Fruit fly (Drosophila melanogaster) whole organism: ENCODE results near the gene Cyp4d21.

Experiments
- CG8478 ChIP-seq: fragments of >200 bp; optimal IDR thresholded peaks from 2 replicates; lab custom pipeline; 2018; ENCODE audit warnings: inconsistent platforms
- Dll ChIP-seq: fragments of >200 bp; optimal IDR thresholded peaks from 2 replicates; lab custom pipeline; 2017
- EcR ChIP-seq, 2 experiments: fragments of >200 bp; optimal IDR thresholded peaks; 2 replicates each; lab custom pipeline; 2017; ENCODE audit warnings: missing biosample characterization in 2 of 2, missing genetic modification characterization in 2 of 2, missing genetic modification reagents in 2 of 2
- pan ChIP-seq: fragments of >200 bp; optimal IDR thresholded peaks from 2 replicates; lab custom pipeline; 2017
- psq ChIP-seq: fragments of >200 bp; optimal IDR thresholded peaks from 2 replicates; lab custom pipeline; 2017
- usp ChIP-seq: fragments of >200 bp; optimal IDR thresholded peaks from 2 replicates; lab custom pipeline; 2017; ENCODE audit warnings: missing biosample characterization, missing genetic modification characterization, mixed read lengths

The Cyp4d21 gene

dm6 chr2L:7605300-7605699 is at the start of gene Cyp4d21:
Gene Cyp4d21 (plus strand): TSS chr2L:7605600.
- TF ChIP-seq CG8478 = no peak
- TF ChIP-seq usp (GFP tag; lab: Kevin White, UChicago) = no peak
- TF ChIP-seq EcR (GFP tag; optimal IDR thresholded peaks at IDR 0.05; lab: Kevin White, UChicago) = no peak
- TF ChIP-seq Dll (lab: Kevin White, UChicago) = no peak
- TF ChIP-seq pan (lab: Kevin White, UChicago) = no peak
- TF ChIP-seq psq (lab: Kevin White, UChicago) = no peak

dm6 chr2L:7559532-7559931 is 45.9 kb upstream of the Cyp4d21 start:
- no peak for TF ChIP-seq CG8478
- no peak for TF ChIP-seq psq (lab: Kevin White, UChicago)

dm6 chr2L:7562542-7562941 is 42.9 kb upstream of the Cyp4d21 start:
- no peak for TF ChIP-seq psq (lab: Kevin White, UChicago)
- no peak for TF ChIP-seq pan (lab: Kevin White, UChicago)
- TF ChIP-seq usp (GFP tag; lab: Kevin White, UChicago) = no peak
- TF ChIP-seq Dll (lab: Kevin White, UChicago) = no peak
- no peak for TF ChIP-seq CG8478
- TF ChIP-seq EcR (GFP tag; optimal IDR thresholded peaks at IDR 0.05; lab: Kevin White, UChicago) = no peak

DNA sequence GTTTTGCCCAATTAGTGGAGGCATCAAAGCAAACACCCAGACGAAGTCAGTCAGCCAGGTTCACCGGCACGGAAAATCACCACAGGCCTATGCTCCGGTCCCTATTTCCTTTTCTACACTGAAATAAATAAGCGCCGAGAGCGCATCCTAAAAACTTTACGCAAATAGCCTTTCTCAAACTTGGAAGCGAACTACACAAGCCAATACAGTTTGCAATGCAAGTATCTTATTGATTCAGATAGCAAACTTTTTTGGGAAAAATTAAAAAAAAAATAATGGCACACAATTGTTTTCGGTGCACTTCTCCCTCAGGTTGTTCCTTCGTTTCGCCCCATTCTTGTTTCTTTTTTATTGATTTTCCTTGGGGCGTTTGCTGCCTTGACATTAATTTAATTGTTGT is 40.5 kb upstream of the Cyp4d21 start:
- no peak for TF ChIP-seq psq (lab: Kevin White, UChicago)
- TF ChIP-seq EcR (GFP tag; optimal IDR thresholded peaks at IDR 0.05; lab: Kevin White, UChicago) = no peak
- no peak for TF ChIP-seq pan (lab: Kevin White, UChicago)
- no peak for TF ChIP-seq CG8478
- no peak for TF ChIP-seq usp (GFP tag; lab: Kevin White, UChicago)
- TF ChIP-seq Dll (lab: Kevin White, UChicago) = no peak

DNA sequence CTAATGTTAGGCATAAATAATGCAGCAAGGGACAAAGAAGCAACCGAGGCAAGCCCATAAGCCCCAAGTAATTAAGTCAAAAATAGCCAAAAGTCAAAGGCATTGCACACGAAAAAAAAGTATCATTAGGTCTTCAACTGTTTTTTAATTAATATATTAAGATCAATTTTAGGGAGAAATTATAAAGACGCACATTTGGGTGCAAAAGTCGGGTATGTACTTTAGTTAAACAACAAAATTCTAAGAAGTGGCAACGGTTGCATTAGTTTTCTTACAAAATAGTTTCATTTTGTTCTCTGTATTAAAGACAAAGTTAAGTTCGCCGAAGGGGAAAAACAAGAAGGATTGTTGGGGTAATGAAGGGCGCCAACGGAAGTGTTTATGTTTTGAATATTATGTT is 38.8 kb upstream of the Cyp4d21 start:
- TF ChIP-seq EcR (GFP tag; optimal IDR thresholded peaks at IDR 0.05; lab: Kevin White, UChicago) = no peak
- no peak for TF ChIP-seq CG8478
- no peak for TF ChIP-seq usp (GFP tag; lab: Kevin White, UChicago)
- no peak for TF ChIP-seq Dll (lab: Kevin White, UChicago)
- TF ChIP-seq pan (lab: Kevin White, UChicago) = no peak
- TF ChIP-seq psq (lab: Kevin White, UChicago) = no peak

dm6 chr2L:7570529-7570928 is 34.9 kb upstream of the Cyp4d21 start:
- no peak for TF ChIP-seq EcR (GFP tag; optimal IDR thresholded peaks at IDR 0.05; lab: Kevin White, UChicago)
- TF ChIP-seq psq (lab: Kevin White, UChicago) = no peak

DNA sequence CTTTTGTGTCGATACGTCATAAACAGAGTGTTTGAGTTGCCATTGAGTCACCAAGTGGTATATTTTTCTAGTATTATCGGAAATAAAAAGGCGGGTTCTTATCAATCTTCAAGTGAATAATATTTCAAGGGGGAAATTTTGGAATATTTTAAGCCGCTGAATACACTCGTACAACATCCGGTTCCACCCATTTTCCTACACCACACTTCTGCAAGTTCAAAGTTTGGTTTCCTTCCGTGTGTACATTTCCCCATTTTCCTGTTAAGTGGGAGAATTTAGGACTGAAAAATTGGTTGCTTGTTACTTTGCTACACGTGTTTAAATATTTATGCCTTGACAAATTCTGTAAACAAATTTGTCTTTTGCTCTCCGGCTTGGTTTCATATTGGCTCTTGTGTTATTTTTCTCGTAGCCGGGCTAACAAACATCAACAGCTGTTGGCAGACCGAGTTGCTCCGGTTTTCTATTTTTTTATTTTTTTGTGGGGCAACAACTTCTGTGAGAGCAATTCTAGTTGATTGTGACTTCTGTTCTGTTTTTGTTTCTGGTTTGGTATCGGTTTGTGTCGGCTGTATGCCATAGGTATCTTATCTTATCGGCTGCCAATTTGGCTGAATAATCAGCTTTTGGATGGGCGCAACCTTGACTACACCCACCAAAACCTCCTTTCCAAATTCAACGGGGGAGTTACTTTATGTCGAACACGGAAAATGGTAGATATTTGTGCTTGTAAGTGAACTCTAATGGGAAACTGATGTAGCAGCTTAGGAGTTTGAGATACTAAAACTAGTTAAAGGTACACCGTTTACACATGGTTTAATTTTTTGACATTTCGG is 33.5 kb upstream of the Cyp4d21 start:
- TF ChIP-seq pan (lab: Kevin White, UChicago) (no peak), CG8478 (no peak), usp (GFP tag; lab: Kevin White, UChicago) (no peak), Dll (lab: Kevin White, UChicago) (no peak), EcR (GFP tag; optimal IDR thresholded peaks at IDR 0.05; lab: Kevin White, UChicago) (no peak), psq (lab: Kevin White, UChicago) (no peak)

DNA sequence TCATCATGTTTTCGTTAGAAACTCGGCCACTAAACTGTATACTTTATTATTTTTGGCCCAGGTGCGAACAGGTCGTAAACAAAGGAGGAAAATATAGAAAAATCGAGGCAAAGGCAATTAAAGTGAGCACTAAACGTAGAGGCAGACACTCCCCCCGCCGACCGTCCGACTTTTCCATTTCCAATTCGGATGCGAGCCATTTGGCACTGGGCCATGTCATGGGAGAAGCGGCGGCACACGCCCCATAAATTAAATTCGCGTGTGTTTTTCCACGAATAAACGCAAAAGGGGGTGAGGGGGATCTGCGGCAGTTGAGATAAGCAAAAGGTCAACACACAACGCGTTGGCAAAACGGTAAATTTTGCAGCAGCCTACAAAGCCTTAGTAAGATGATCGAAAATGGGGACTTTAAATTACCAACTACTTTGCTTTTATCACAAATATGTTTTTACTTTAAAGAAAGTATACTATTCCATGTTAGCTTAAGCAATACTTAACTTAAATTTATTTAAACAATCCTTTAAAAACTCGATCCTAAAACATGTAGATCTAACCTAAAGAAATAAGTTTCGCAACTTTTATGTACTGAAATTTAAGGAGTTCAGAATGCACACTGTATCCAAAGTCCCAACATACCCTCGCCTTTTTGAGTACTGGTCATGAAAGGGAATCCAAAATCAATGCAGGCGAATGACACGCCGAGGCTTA is 32.4 kb upstream of the Cyp4d21 start:
- no peak for TF ChIP-seq CG8478
- TF ChIP-seq EcR (GFP tag; optimal IDR thresholded peaks at IDR 0.05; lab: Kevin White, UChicago) = no peak
- TF ChIP-seq psq (lab: Kevin White, UChicago) = no peak
- peak; percentile 78 for TF ChIP-seq pan (lab: Kevin White, UChicago)

dm6 chr2L:7573547-7573870 is 31.9 kb upstream of the Cyp4d21 start:
- no peak for TF ChIP-seq usp (GFP tag; lab: Kevin White, UChicago)
- TF ChIP-seq CG8478 = no peak
- TF ChIP-seq psq (lab: Kevin White, UChicago) = no peak
- no peak for TF ChIP-seq Dll (lab: Kevin White, UChicago)
- no peak for TF ChIP-seq pan (lab: Kevin White, UChicago)
- TF ChIP-seq EcR (GFP tag; optimal IDR thresholded peaks at IDR 0.05; lab: Kevin White, UChicago) = peak in 1 of 2 experiments; percentile 36

- TF ChIP-seq pan (lab: Kevin White, UChicago) = no peak
- no peak for TF ChIP-seq CG8478
- TF ChIP-seq EcR (GFP tag; optimal IDR thresholded peaks at IDR 0.05; lab: Kevin White, UChicago) = no peak
- no peak for TF ChIP-seq psq (lab: Kevin White, UChicago)
- TF ChIP-seq Dll (lab: Kevin White, UChicago) = no peak
- TF ChIP-seq usp (GFP tag; lab: Kevin White, UChicago) = no peak
Measured at dm6 chr2L:7574257-7575125, 30.9 kb upstream of the Cyp4d21 start.
